Fruit fly (Drosophila melanogaster): ENCODE measurements around the gene CG13705.

Gene CG13705

DNA sequence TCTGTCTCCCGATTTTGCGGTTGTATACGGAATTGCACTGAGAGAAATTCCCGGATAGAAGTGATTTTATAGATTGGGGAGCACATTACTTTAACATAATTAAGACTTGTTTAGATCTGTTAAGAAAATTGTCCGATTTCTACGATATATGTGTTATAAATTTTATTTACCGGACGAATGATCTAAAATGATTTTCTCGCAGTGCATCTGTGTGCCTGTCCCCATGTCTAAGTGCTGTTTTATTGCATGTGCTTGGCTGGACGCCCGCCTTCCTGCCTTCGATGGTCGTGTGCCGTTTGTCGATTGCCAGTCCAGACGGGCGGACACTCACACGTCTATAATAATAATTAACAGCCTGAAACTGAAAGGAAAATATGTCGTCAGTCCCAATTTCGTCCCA, 24.3 kb downstream of the CG13705 start (continued):
- peak; percentile 54 for TF ChIP-seq Ets65A (GFP tag)
- TF ChIP-seq Oaz (GFP tag; IDR thresholded peaks at IDR 0.05), result no peak
- TF ChIP-seq CG17186 (GFP tag; optimal IDR thresholded peaks at IDR 0.05), result no peak
- TF ChIP-seq dmrt99B (tag; optimal IDR thresholded peaks at IDR 0.05), result peak; percentile 21
- peak; percentile 71 for TF ChIP-seq Med (GFP tag)
- TF ChIP-seq mirr (GFP tag; optimal IDR thresholded peaks at IDR 0.05), result no peak
- TF ChIP-seq gem (tag; optimal IDR thresholded peaks at IDR 0.05), result peak; percentile 32
- peak; percentile 2 for TF ChIP-seq CG7556 (GFP tag; optimal IDR thresholded peaks at IDR 0.05)
- TF ChIP-seq so (GFP tag; IDR thresholded peaks at IDR 0.05), result no peak

DNA sequence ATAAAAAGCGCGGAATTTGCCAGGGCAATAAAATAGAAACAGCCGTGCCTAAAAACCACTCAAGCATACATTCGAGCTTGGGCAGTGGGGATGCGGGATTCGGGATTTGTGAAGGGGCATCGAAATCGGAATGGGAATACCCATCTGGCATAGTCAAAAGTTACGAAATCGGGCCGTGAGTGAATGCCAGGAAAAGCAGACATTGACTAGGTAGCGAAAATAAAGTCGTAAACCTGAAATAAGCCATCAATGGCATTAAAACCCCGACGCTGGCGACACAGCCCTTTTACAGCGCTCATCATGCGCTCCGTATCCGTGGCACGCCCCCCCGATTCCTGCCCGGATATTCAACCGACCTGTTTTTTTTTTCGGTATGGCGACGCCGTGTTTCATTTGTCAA, 27.9 kb downstream of the CG13705 start:
- TF ChIP-seq Ets65A (GFP tag), result peak; percentile 64
- no peak for TF ChIP-seq CG2120 (GFP tag; optimal IDR thresholded peaks at IDR 0.05)
- TF ChIP-seq crc (GFP tag; optimal IDR thresholded peaks at IDR 0.05), result no peak
- TF ChIP-seq Neu2 (GFP tag; optimal IDR thresholded peaks at IDR 0.05; ENCODE audit: borderline replicate concordance), result no peak
- TF ChIP-seq HLH4C (GFP tag; IDR thresholded peaks at IDR 0.05; ENCODE audit: partially characterized antibody), result no peak
- TF ChIP-seq Atf3 (GFP tag; optimal IDR thresholded peaks at IDR 0.05), result no peak
- TF ChIP-seq CG17912 (GFP tag; optimal IDR thresholded peaks at IDR 0.05), result no peak
- no peak for TF ChIP-seq ATbp (GFP tag; optimal IDR thresholded peaks at IDR 0.05)
- no peak for TF ChIP-seq BEAF-32 (GFP tag; optimal IDR thresholded peaks at IDR 0.05)
- no peak for TF ChIP-seq slp2 (GFP tag; optimal IDR thresholded peaks at IDR 0.05)
- no peak for TF ChIP-seq usp (GFP tag; optimal IDR thresholded peaks at IDR 0.05)
- peak; percentile 58 for TF ChIP-seq CG13894 (tag; optimal IDR thresholded peaks at IDR 0.05)

dm6 chr3L:4929781-4930180, 33.1 kb downstream of the CG13705 start:
- no peak for TF ChIP-seq CG8290 (GFP tag; optimal IDR thresholded peaks at IDR 0.05)
- no peak for TF ChIP-seq CG8290 (tag; optimal IDR thresholded peaks at IDR 0.05)
- TF ChIP-seq CG7839 (tag; optimal IDR thresholded peaks at IDR 0.05), result peak; percentile 26
- no peak for TF ChIP-seq CG17829 (tag; optimal IDR thresholded peaks at IDR 0.05)
- TF ChIP-seq CG15269 (tag; optimal IDR thresholded peaks at IDR 0.05), result peak; percentile 25
- no peak for TF ChIP-seq CG10565 (GFP tag; optimal IDR thresholded peaks at IDR 0.05)
- no peak for TF ChIP-seq z (GFP tag; IDR thresholded peaks at IDR 0.05)
- TF ChIP-seq CG4854 (GFP tag; optimal IDR thresholded peaks at IDR 0.05), result no peak
- TF ChIP-seq Hsf (GFP tag; optimal IDR thresholded peaks at IDR 0.05), result peak; percentile 12
- TF ChIP-seq CG12071 (GFP tag; optimal IDR thresholded peaks at IDR 0.05), result no peak
- peak; percentile 7 for TF ChIP-seq CG13424 (tag; optimal IDR thresholded peaks at IDR 0.05)
- peak; percentile 68 for TF ChIP-seq sens (GFP tag)
- TF ChIP-seq CG7556 (GFP tag; optimal IDR thresholded peaks at IDR 0.05), result peak; percentile 23
- no peak for TF ChIP-seq onecut (GFP tag; IDR thresholded peaks at IDR 0.05)
- TF ChIP-seq slbo (GFP tag; IDR thresholded peaks at IDR 0.05), result peak; percentile 29
- TF ChIP-seq nau (GFP tag; optimal IDR thresholded peaks at IDR 0.05), result no peak
- no peak for TF ChIP-seq CG12219 (GFP tag; optimal IDR thresholded peaks at IDR 0.05)
- 0 out of 2 replicates have a peak, but pooled peaks have one; percentile 22 for TF ChIP-seq ttk (GFP tag; IDR thresholded peaks at IDR 0.05)
- peak; percentile 19 for TF ChIP-seq Hmr (GFP tag; optimal IDR thresholded peaks at IDR 0.05)
- TF ChIP-seq CG7372 (GFP tag; IDR thresholded peaks at IDR 0.05), result 0 out of 2 replicates have a peak, but pooled peaks have one; percentile 17
- peak; percentile 22 for TF ChIP-seq CG30403 (GFP tag; optimal IDR thresholded peaks at IDR 0.05)
- TF ChIP-seq Optix (GFP tag; IDR thresholded peaks at IDR 0.05), result no peak
- peak; percentile 17 for TF ChIP-seq Blimp-1 (GFP tag; optimal IDR thresholded peaks at IDR 0.05)
- TF ChIP-seq CG9215 (GFP tag; IDR thresholded peaks at IDR 0.05), result peak; percentile 19; the same call in 1 of the 2 replicates
- peak; percentile 35; the same call in 1 of the 2 replicates for TF ChIP-seq H2.0 (GFP tag; IDR thresholded peaks at IDR 0.05)
- TF ChIP-seq Sox102F (GFP tag; optimal IDR thresholded peaks at IDR 0.05), result peak; percentile 47
- no peak for TF ChIP-seq prd (optimal IDR thresholded peaks at IDR 0.05)
- peak; percentile 26; the same call in 1 of the 3 replicates for TF ChIP-seq prd (GFP tag; IDR thresholded peaks at IDR 0.05)
- no peak for TF ChIP-seq BtbVII (GFP tag; optimal IDR thresholded peaks at IDR 0.05)
- no peak for TF ChIP-seq ATbp (GFP tag; optimal IDR thresholded peaks at IDR 0.05)
- no peak for TF ChIP-seq Ssrp (tag; optimal IDR thresholded peaks at IDR 0.05)
